Worm (Caenorhabditis elegans) whole organism, young adult: ENCODE results near the gene mys-1.

Source experiments
- F23B12.7 ChIP-seq: sonication (generic microtip); optimal IDR thresholded peaks from 2 replicates; lab custom pipeline; 2017; ENCODE audit warnings: missing genetic modification characterization, mild to moderate bottlenecking, missing compliant biosample characterization, antibody characterized with exemption, moderate library complexity; ENCODE audit not compliant: insufficient read depth
- F37B4.10 ChIP-seq: fragments of 200-800 bp; sonication (Bioruptor generic); IDR thresholded peaks from 2 replicates; pipeline ENCODE4 v1.3.6; 2022; ENCODE audit warnings: missing genetic modification characterization, missing compliant biosample characterization
- F39B2.1 ChIP-seq: fragments of 200-800 bp; sonication (Bioruptor generic); IDR thresholded peaks from 2 replicates; pipeline ENCODE4 v1.3.6; 2022; ENCODE audit warnings: missing genetic modification reagents, missing genetic modification characterization, missing compliant biosample characterization
- T26A5.8 ChIP-seq: sonication (generic microtip); optimal IDR thresholded peaks from 2 replicates; lab custom pipeline; 2016; ENCODE audit warnings: missing genetic modification characterization, missing compliant biosample characterization
- Y67H2A.10 ChIP-seq: fragments of 200-800 bp; sonication (Bioruptor generic); conservative IDR thresholded peaks from 2 replicates; pipeline ENCODE4 v1.3.6; 2022; ENCODE audit warnings: missing genetic modification reagents, missing genetic modification characterization, missing compliant biosample characterization
- Y79H2A.3 ChIP-seq: fragments of 200-800 bp; sonication (Bioruptor generic); conservative IDR thresholded peaks from 2 replicates; pipeline ENCODE4 v1.3.6; 2022; ENCODE audit warnings: missing genetic modification reagents, missing genetic modification characterization, missing compliant biosample characterization
- Y95B8A.8 ChIP-seq: fragments of 200-800 bp; sonication (Bioruptor generic); IDR thresholded peaks from 2 replicates; pipeline ENCODE4 v1.3.6; 2022; ENCODE audit warnings: missing genetic modification reagents, missing genetic modification characterization, missing compliant biosample characterization
- akir-1 ChIP-seq: fragments of 200-800 bp; sonication (Bioruptor generic); optimal IDR thresholded peaks from 2 replicates; lab custom pipeline; 2018; ENCODE audit warnings: mild to moderate bottlenecking, missing genetic modification characterization, moderate library complexity, missing compliant biosample characterization
- athp-1 ChIP-seq: sonication (generic microtip); optimal IDR thresholded peaks from 2 replicates; lab custom pipeline; 2017; ENCODE audit warnings: mild to moderate bottlenecking, missing genetic modification characterization, missing compliant biosample characterization
- attf-5 ChIP-seq: fragments of 200-800 bp; sonication (Bioruptor generic); optimal IDR thresholded peaks from 2 replicates; lab custom pipeline; 2018; ENCODE audit warnings: mild to moderate bottlenecking, missing genetic modification characterization, missing compliant biosample characterization
- bed-2 ChIP-seq: fragments of 200-800 bp; sonication (Bioruptor generic); IDR thresholded peaks from 2 replicates; pipeline ENCODE4 v1.3.6; 2022; ENCODE audit warnings: missing genetic modification reagents, missing genetic modification characterization, missing compliant biosample characterization
- cebp-1 ChIP-seq, 2 experiments: fragments of 200-800 bp in 1 of 2; sonication (Bioruptor generic) in 1 of 2; sonication (generic microtip) in 1 of 2; IDR thresholded peaks in 1 of 2; optimal IDR thresholded peaks in 1 of 2; 2 replicates each; pipeline versions ENCODE4 v1.3.6 to Lab custom; 2017 to 2022; ENCODE audit warnings: missing compliant biosample characterization in 2 of 2, missing genetic modification characterization in 2 of 2, mild to moderate bottlenecking in 1 of 2, missing genetic modification reagents in 1 of 2, moderate library complexity in 1 of 2
- ceh-100 ChIP-seq: fragments of 200-800 bp; sonication (Bioruptor generic); IDR thresholded peaks from 2 replicates; pipeline ENCODE4 v1.3.6; 2022; ENCODE audit warnings: missing genetic modification reagents, missing genetic modification characterization, missing compliant biosample characterization
- ceh-79 ChIP-seq: sonication (generic microtip); optimal IDR thresholded peaks from 2 replicates; lab custom pipeline; 2017; ENCODE audit warnings: mild to moderate bottlenecking, missing genetic modification characterization, missing compliant biosample characterization
- dox-1 ChIP-seq: fragments of 200-800 bp; sonication (Bioruptor generic); IDR thresholded peaks from 2 replicates; pipeline ENCODE4 v1.3.6; 2022; ENCODE audit warnings: missing genetic modification reagents, missing genetic modification characterization, missing compliant biosample characterization
- dpff-1 ChIP-seq: sonication (generic microtip); optimal IDR thresholded peaks from 2 replicates; lab custom pipeline; 2017; ENCODE audit warnings: mild to moderate bottlenecking, missing genetic modification characterization, missing compliant biosample characterization
- dpl-1 ChIP-seq: fragments of 150-350 bp; optimal IDR thresholded peaks from 2 replicates; lab custom pipeline; 2014; ENCODE audit warnings: missing biosample characterization, missing genetic modification reagents, missing genetic modification characterization
- ekl-4 ChIP-seq: fragments of 200-800 bp; sonication (Bioruptor generic); IDR thresholded peaks from 2 replicates; pipeline ENCODE4 v1.3.6; 2022; ENCODE audit warnings: missing genetic modification reagents, missing genetic modification characterization, missing compliant biosample characterization
- gei-17 ChIP-seq: fragments of 200-800 bp; sonication (Bioruptor generic); optimal IDR thresholded peaks from 2 replicates; lab custom pipeline; 2018; ENCODE audit warnings: mild to moderate bottlenecking, missing genetic modification characterization, missing compliant biosample characterization
- hmg-1.2 ChIP-seq: fragments of 200-800 bp; sonication (Bioruptor generic); IDR thresholded peaks from 2 replicates; pipeline ENCODE4 v1.3.6; 2022; ENCODE audit warnings: missing genetic modification reagents, missing genetic modification characterization, missing compliant biosample characterization
- hrde-1 ChIP-seq: sonication (generic microtip); optimal IDR thresholded peaks from 2 replicates; lab custom pipeline; 2016; ENCODE audit warnings: missing genetic modification characterization, mild to moderate bottlenecking, missing compliant biosample characterization, moderate library complexity, missing genotype, missing genetic modification reagents, borderline replicate concordance
- hsf-1 ChIP-seq: fragments of 200-800 bp; sonication (Bioruptor generic); IDR thresholded peaks from 2 replicates; pipeline ENCODE4 v1.3.6; 2022; ENCODE audit warnings: missing genetic modification reagents, missing genetic modification characterization, missing compliant biosample characterization
- lin-26 ChIP-seq: fragments of 200-800 bp; sonication (Bioruptor generic); IDR thresholded peaks from 2 replicates; pipeline ENCODE4 v1.3.6; 2022; ENCODE audit warnings: missing genetic modification reagents, missing genetic modification characterization, missing compliant biosample characterization
- madf-6 ChIP-seq: fragments of 200-800 bp; sonication (Bioruptor generic); IDR thresholded peaks from 2 replicates; pipeline ENCODE4 v1.3.6; 2022; ENCODE audit warnings: missing genetic modification reagents, missing genetic modification characterization, missing compliant biosample characterization
- mel-28 ChIP-seq: sonication (generic microtip); optimal IDR thresholded peaks from 2 replicates; lab custom pipeline; 2016; ENCODE audit warnings: borderline replicate concordance, mild to moderate bottlenecking, missing genetic modification characterization, missing compliant biosample characterization
- mes-4 ChIP-seq: sonication (generic microtip); optimal IDR thresholded peaks from 2 replicates; lab custom pipeline; 2016; ENCODE audit warnings: missing genotype, missing genetic modification characterization, missing compliant biosample characterization
- nhr-80 ChIP-seq: sonication (generic microtip); optimal IDR thresholded peaks from 2 replicates; lab custom pipeline; 2016; ENCODE audit warnings: missing genetic modification characterization, missing compliant biosample characterization
- nhr-90 ChIP-seq: sonication (generic microtip); optimal IDR thresholded peaks from 2 replicates; lab custom pipeline; 2016; ENCODE audit warnings: missing genotype, mild to moderate bottlenecking, missing genetic modification characterization, missing compliant biosample characterization
- pbrm-1 ChIP-seq: fragments of 200-800 bp; sonication (Bioruptor generic); IDR thresholded peaks from 2 replicates; pipeline ENCODE4 v1.3.6; 2022; ENCODE audit warnings: missing genetic modification reagents, missing genetic modification characterization, missing compliant biosample characterization
- pha-4 ChIP-seq: fragments of 150-350 bp; sonication (generic microtip); optimal IDR thresholded peaks from 2 replicates; lab custom pipeline; 2014; ENCODE audit warnings: missing biosample characterization, missing genetic modification reagents, missing genetic modification characterization
- snpc-1.1 ChIP-seq: sonication (generic microtip); optimal IDR thresholded peaks from 2 replicates; lab custom pipeline; 2017; ENCODE audit warnings: missing genetic modification characterization, mild to moderate bottlenecking, missing compliant biosample characterization, antibody characterized with exemption, moderate library complexity, missing genotype, missing genetic modification reagents; ENCODE audit not compliant: insufficient read depth
- snpc-3.4 ChIP-seq: sonication (generic microtip); optimal IDR thresholded peaks from 2 replicates; lab custom pipeline; 2017; ENCODE audit warnings: missing genetic modification characterization, mild to moderate bottlenecking, missing compliant biosample characterization, antibody characterized with exemption, moderate library complexity, missing genotype, missing genetic modification reagents
- snpc-4 ChIP-seq, 5 experiments: fragments of 150-350 bp in 1 of 5; sonication (generic microtip) in 4 of 5; optimal IDR thresholded peaks; 2 replicates each; lab custom pipeline; 2014 to 2018; ENCODE audit warnings: missing genetic modification characterization in 5 of 5, missing biosample characterization in 3 of 5, antibody characterized with exemption in 2 of 5, mild to moderate bottlenecking in 2 of 5, missing compliant biosample characterization in 2 of 5, missing genotype in 2 of 5, moderate library complexity in 2 of 5, missing genetic modification reagents in 1 of 5
- sptf-2 ChIP-seq: fragments of 200-800 bp; sonication (Bioruptor generic); optimal IDR thresholded peaks from 2 replicates; lab custom pipeline; 2018; ENCODE audit warnings: mild to moderate bottlenecking, missing genetic modification characterization, missing compliant biosample characterization
- zfh-2 ChIP-seq: fragments of 200-800 bp; sonication (Bioruptor generic); conservative IDR thresholded peaks from 2 replicates; pipeline ENCODE4 v1.3.6; 2022; ENCODE audit warnings: missing genetic modification reagents, missing genetic modification characterization, missing compliant biosample characterization
- ztf-18 ChIP-seq: sonication (generic microtip); optimal IDR thresholded peaks from 2 replicates; lab custom pipeline; 2016; ENCODE audit warnings: missing genotype, mild to moderate bottlenecking, missing genetic modification characterization, missing compliant biosample characterization
- ztf-22 ChIP-seq: fragments of 200-800 bp; sonication (Bioruptor generic); optimal IDR thresholded peaks from 2 replicates; lab custom pipeline; 2018; ENCODE audit warnings: mild to moderate bottlenecking, missing genetic modification characterization, moderate library complexity, missing compliant biosample characterization
- ztf-25 ChIP-seq: fragments of 200-800 bp; sonication (Bioruptor generic); IDR thresholded peaks from 2 replicates; pipeline ENCODE4 v1.3.6; 2022; ENCODE audit warnings: missing genetic modification reagents, missing genetic modification characterization, missing compliant biosample characterization
- ztf-26 ChIP-seq: sonication (generic microtip); optimal IDR thresholded peaks from 2 replicates; lab custom pipeline; 2017; ENCODE audit warnings: missing genetic modification characterization, missing compliant biosample characterization
- ztf-28 ChIP-seq: fragments of 200-800 bp; sonication (Bioruptor generic); IDR thresholded peaks from 2 replicates; pipeline ENCODE4 v1.3.6; 2022; ENCODE audit warnings: missing genetic modification reagents, missing genetic modification characterization, missing compliant biosample characterization
- ztf-6 ChIP-seq: fragments of 200-800 bp; sonication (Bioruptor generic); IDR thresholded peaks from 2 replicates; pipeline ENCODE4 v1.3.6; 2022; ENCODE audit warnings: missing genetic modification reagents, missing genetic modification characterization, missing compliant biosample characterization

mys-1 gene

DNA sequence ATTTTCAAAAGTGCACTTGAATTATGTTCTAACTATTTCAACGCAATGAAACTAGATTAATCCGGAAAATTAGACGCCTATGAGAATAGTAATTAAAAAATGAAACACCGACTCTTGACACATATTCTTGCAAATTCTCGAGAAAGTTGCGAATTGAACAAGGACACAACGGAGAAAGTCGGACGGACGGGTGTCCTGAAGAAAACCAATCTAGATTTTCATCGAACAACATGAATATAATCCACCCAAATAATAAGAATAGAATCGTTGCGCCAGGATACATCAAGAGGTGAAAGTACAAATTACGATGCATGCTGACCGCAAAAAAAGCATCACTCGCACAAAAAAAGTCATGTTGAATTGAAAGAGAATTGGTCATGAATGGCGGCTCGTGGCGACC is 15.6 kb downstream of the mys-1 start:
- TF ChIP-seq dpff-1 (tag; lab: Kevin White, UChicago) (no peak), mes-4 (no peak)

DNA sequence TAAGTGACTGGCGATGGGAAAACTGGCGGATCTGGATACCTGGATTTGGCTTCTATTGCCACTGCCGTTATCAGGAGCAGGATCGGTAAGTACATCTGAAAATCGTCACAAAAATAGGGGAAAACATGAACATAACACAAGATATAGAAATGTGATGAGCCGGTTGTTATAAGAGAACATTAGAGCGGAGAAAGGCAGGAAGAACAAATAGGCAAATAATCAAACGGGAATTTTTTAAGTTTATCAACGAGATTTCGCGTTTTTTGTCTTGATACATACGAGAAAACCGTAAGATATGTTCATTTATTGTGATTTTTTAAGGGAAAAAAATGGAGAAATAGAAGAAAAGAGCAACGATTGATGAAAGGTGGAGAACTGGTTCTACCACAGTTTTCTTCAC is 19.2 kb downstream of the mys-1 start, which contains the start of gene Y57E12AR.1:
Gene Y57E12AR.1 (minus strand): TSS at position 101 of the 400 bp plus-strand sequence.
- TF ChIP-seq Y95B8A.8 (GFP tag; lab: Robert Waterston, UW) (no peak), ekl-4 (no peak), zfh-2 (GFP tag; lab: Robert Waterston, UW) (no peak), Y79H2A.3 (GFP tag; lab: Robert Waterston, UW) (no peak), nhr-90 (tag; lab: Kevin White, UChicago) (no peak), ceh-100 (no peak), F23B12.7 (tag; lab: Kevin White, UChicago) (no peak), hrde-1 (no peak), hsf-1 (GFP tag; lab: Robert Waterston, UW) (no peak), sptf-2 (GFP tag; lab: Kevin White, UChicago) (no peak), ztf-25 (GFP tag; lab: Robert Waterston, UW) (no peak), dox-1 (GFP tag; lab: Robert Waterston, UW) (no peak), mel-28 (tag; lab: Kevin White, UChicago) (no peak), ztf-6 (GFP tag; lab: Robert Waterston, UW) (no peak)

DNA sequence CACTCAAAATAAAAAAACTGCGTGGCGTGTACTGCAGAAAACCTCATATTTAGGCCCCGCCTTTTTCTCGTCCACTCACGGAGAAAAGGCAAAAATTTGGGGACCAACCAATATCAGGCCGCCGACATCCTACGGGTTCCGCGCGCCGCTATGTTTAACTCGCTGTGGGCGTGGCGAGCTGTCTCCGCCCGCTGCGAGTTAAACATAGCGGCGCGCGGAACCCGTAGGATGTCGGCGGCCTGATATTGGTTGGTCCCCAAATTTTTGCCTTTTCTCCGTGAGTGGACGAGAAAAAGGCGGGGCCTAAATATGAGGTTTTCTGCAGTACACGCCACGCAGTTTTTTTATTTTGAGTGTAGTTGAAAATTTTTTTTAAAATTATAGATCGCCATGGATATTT is 21.7 kb downstream of the mys-1 start, which contains the start of gene tmem-258:
Gene tmem-258 (plus strand): TSS at position 385 of the 400 bp plus-strand sequence.
- peak; percentile 43 for TF ChIP-seq snpc-3.4 (tag; lab: Kevin White, UChicago)
- peak; percentile 5; the same call in 1 of the 2 replicates for TF ChIP-seq ekl-4
- peak; percentile 82 for TF ChIP-seq snpc-4 (GFP tag; optimal IDR thresholded peaks at IDR 0.05; lab: Kevin White, UChicago)
- TF ChIP-seq snpc-4 (tag; optimal IDR thresholded peaks at IDR 0.05; lab: Kevin White, UChicago): peak in 3 of 4 experiments; percentile 88 to 95 (median 94)
- peak; percentile 36 for TF ChIP-seq madf-6
- peak; percentile 43 for TF ChIP-seq hmg-1.2 (GFP tag; lab: Robert Waterston, UW)
- TF ChIP-seq snpc-1.1 (tag; lab: Kevin White, UChicago): peak; percentile 88

DNA sequence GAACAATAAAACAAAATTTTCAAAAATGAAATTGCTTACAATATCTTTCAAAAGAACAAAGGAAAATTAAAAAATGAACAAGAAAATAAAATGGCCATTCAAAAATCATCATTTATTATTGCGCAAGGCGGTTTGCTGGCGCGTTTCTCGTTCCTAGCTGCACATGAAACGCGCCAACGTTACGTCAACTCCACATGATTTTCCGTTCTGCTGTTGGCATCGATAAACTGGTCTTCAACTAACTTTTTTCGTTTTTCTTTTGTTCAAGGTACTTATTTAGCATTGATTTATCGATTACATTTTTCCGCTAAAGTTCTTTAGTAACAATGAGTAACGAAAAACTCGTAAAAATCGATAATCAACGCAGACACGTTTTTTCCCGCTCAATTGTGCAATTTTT is 24.1 kb downstream of the mys-1 start, which contains the start of the genes Y57E12AL.6 and Y57E12AL.1:
Gene Y57E12AL.6 (minus strand): TSS at position 75 of the 400 bp plus-strand sequence.
Gene Y57E12AL.1 (plus strand): TSS at position 135 of the 400 bp plus-strand sequence.
- TF ChIP-seq athp-1 (tag; lab: Kevin White, UChicago) (peak; percentile 33), pha-4 (tag; lab: Kevin White, UChicago) (peak; percentile 38), lin-26 (GFP tag; lab: Robert Waterston, UW) (no peak), cebp-1 (GFP tag; IDR thresholded peaks at IDR 0.05; lab: Robert Waterston, UW) (0 out of 2 replicates have a peak, but pooled peaks have one; percentile 37), cebp-1 (tag; optimal IDR thresholded peaks at IDR 0.05; lab: Kevin White, UChicago) (peak; percentile 85), F39B2.1 (GFP tag; lab: Robert Waterston, UW) (no peak), snpc-4 (GFP tag; optimal IDR thresholded peaks at IDR 0.05; lab: Kevin White, UChicago) (peak; percentile 58), snpc-4 (tag; optimal IDR thresholded peaks at IDR 0.05; lab: Kevin White, UChicago) (peak; percentile 73 to 83 (median 81)), nhr-80 (tag; lab: Kevin White, UChicago) (peak; percentile 63), dox-1 (GFP tag; lab: Robert Waterston, UW) (peak; percentile 87), ztf-22 (GFP tag; lab: Kevin White, UChicago) (no peak), F37B4.10 (GFP tag; lab: Robert Waterston, UW) (no peak), ztf-26 (tag; lab: Kevin White, UChicago) (peak; percentile 55), ceh-79 (no peak), pbrm-1 (GFP tag; lab: Robert Waterston, UW) (peak; percentile 46; the same call in 1 of the 2 replicates), madf-6 (peak; percentile 69), mes-4 (no peak), dpff-1 (tag; lab: Kevin White, UChicago) (no peak), ztf-28 (GFP tag; lab: Robert Waterston, UW) (no peak), bed-2 (no peak), akir-1 (no peak), dpl-1 (GFP tag; lab: Kevin White, UChicago) (peak; percentile 45), ztf-18 (tag; lab: Kevin White, UChicago) (peak; percentile 98), attf-5 (GFP tag; lab: Kevin White, UChicago) (peak; percentile 84), T26A5.8 (tag; lab: Kevin White, UChicago) (no peak), gei-17 (GFP tag; lab: Kevin White, UChicago) (peak; percentile 35), Y67H2A.10 (GFP tag; lab: Robert Waterston, UW) (0 out of 2 replicates have a peak, but pooled peaks have one; percentile 19)
